Fruit fly (Drosophila melanogaster) whole organism, embryonic: Measurements from ENCODE around the gene Bap60.

Experiments
- ATbp ChIP-seq: fragments of 200-800 bp; sonication (Bioruptor generic); optimal IDR thresholded peaks from 2 replicates; lab custom pipeline; 2017; ENCODE audit warnings: missing biosample characterization, mild to moderate bottlenecking, missing genetic modification characterization, missing genetic modification reagents
- CG10321 ChIP-seq: fragments of 200-800 bp; sonication (Bioruptor generic); IDR thresholded peaks from 2 replicates; pipeline ENCODE4 v1.3.6; 2022; ENCODE audit warnings: missing biosample characterization, missing genetic modification characterization
- CG10959 ChIP-seq: fragments of 200-800 bp; sonication (Bioruptor generic); IDR thresholded peaks from 2 replicates; pipeline ENCODE4 v1.3.6; 2022; ENCODE audit warnings: missing biosample characterization, missing genetic modification characterization
- CG12104 ChIP-seq: fragments of 200-800 bp; sonication (Bioruptor generic); optimal IDR thresholded peaks from 3 replicates; lab custom pipeline; 2016; ENCODE audit warnings: missing biosample characterization, missing genetic modification characterization
- CG12299 ChIP-seq: fragments of 200-800 bp; sonication (Bioruptor generic); optimal IDR thresholded peaks from 2 replicates; lab custom pipeline; 2018; ENCODE audit warnings: missing biosample characterization, mild to moderate bottlenecking, missing genetic modification characterization
- CG12659 ChIP-seq: fragments of 200-800 bp; sonication (Bioruptor generic); optimal IDR thresholded peaks from 3 replicates; lab custom pipeline; 2017; ENCODE audit warnings: mild to moderate bottlenecking, missing biosample characterization, missing genetic modification reagents, missing genetic modification characterization
- CG12769 ChIP-seq: fragments of 200-800 bp; sonication (Bioruptor generic); optimal IDR thresholded peaks from 2 replicates; lab custom pipeline; 2019; ENCODE audit warnings: missing biosample characterization, mild to moderate bottlenecking, missing genetic modification characterization, moderate library complexity
- CG13775 ChIP-seq: fragments of 200-800 bp; sonication (Bioruptor generic); optimal IDR thresholded peaks from 3 replicates; lab custom pipeline; 2017; ENCODE audit warnings: missing biosample characterization, mild to moderate bottlenecking, missing genetic modification characterization
- CG1529 ChIP-seq: fragments of 200-800 bp; sonication (Bioruptor generic); optimal IDR thresholded peaks from 3 replicates; lab custom pipeline; 2018; ENCODE audit warnings: missing biosample characterization, missing genetic modification characterization
- CG1602 ChIP-seq: fragments of 200-800 bp; sonication (Bioruptor generic); optimal IDR thresholded peaks from 3 replicates; lab custom pipeline; 2016; ENCODE audit warnings: missing biosample characterization, missing genetic modification characterization
- CG17186 ChIP-seq: fragments of 200-800 bp; sonication (Bioruptor generic); optimal IDR thresholded peaks from 3 replicates; lab custom pipeline; 2017; ENCODE audit warnings: missing biosample characterization, missing genetic modification reagents, missing genetic modification characterization
- CG17359 ChIP-seq: fragments of 200-800 bp; sonication (Bioruptor generic); optimal IDR thresholded peaks from 3 replicates; lab custom pipeline; 2018; ENCODE audit warnings: missing biosample characterization, mild to moderate bottlenecking, missing genetic modification characterization, moderate library complexity
- CG17568 ChIP-seq: fragments of 200-800 bp; sonication (Bioruptor generic); optimal IDR thresholded peaks from 2 replicates; lab custom pipeline; 2018; ENCODE audit warnings: missing biosample characterization, mild to moderate bottlenecking, missing genetic modification characterization, moderate library complexity
- CG2199 ChIP-seq: fragments of 200-800 bp; sonication (Bioruptor generic); IDR thresholded peaks from 3 replicates; pipeline ENCODE4 v1.3.6; 2022; ENCODE audit warnings: missing biosample characterization, missing genetic modification characterization
- CG2712 ChIP-seq: fragments of 200-800 bp; optimal IDR thresholded peaks from 3 replicates; lab custom pipeline; 2019; ENCODE audit warnings: missing biosample characterization, mild to moderate bottlenecking, missing genetic modification characterization, moderate library complexity
- CG33213 ChIP-seq: fragments of 200-800 bp; sonication (Bioruptor generic); optimal IDR thresholded peaks from 3 replicates; lab custom pipeline; 2016; ENCODE audit warnings: missing biosample characterization, missing genetic modification characterization
- CG3407 ChIP-seq: fragments of 200-800 bp; sonication (Bioruptor generic); optimal IDR thresholded peaks from 2 replicates; lab custom pipeline; 2018; ENCODE audit warnings: missing biosample characterization, mild to moderate bottlenecking, missing genetic modification characterization
- CG3847 ChIP-seq: fragments of 200-800 bp; sonication (Bioruptor generic); IDR thresholded peaks from 2 replicates; pipeline ENCODE4 v1.3.6; 2022; ENCODE audit warnings: missing biosample characterization, missing genetic modification characterization
- CG4328 ChIP-seq: fragments of 200-800 bp; sonication (Bioruptor generic); optimal IDR thresholded peaks from 3 replicates; lab custom pipeline; 2017; ENCODE audit warnings: missing biosample characterization, missing genetic modification reagents, missing genetic modification characterization
- CG4854 ChIP-seq: fragments of 200-800 bp; sonication (Bioruptor generic); optimal IDR thresholded peaks from 2 replicates; lab custom pipeline; 2016; ENCODE audit warnings: missing biosample characterization, missing genetic modification characterization, inconsistent platforms
- CG5245 ChIP-seq: fragments of 200-800 bp; sonication (Bioruptor generic); optimal IDR thresholded peaks from 3 replicates; lab custom pipeline; 2016; ENCODE audit warnings: missing biosample characterization, missing genetic modification characterization
- CG6854 ChIP-seq: fragments of 200-800 bp; sonication (Bioruptor generic); optimal IDR thresholded peaks from 3 replicates; lab custom pipeline; 2017; ENCODE audit warnings: missing biosample characterization, mild to moderate bottlenecking, missing genetic modification characterization
- CG7928 ChIP-seq: fragments of 200-800 bp; sonication (Bioruptor generic); optimal IDR thresholded peaks from 2 replicates; lab custom pipeline; 2017; ENCODE audit warnings: missing biosample characterization, mild to moderate bottlenecking, missing genetic modification characterization
- CG8089 ChIP-seq: fragments of 200-800 bp; sonication (Bioruptor generic); optimal IDR thresholded peaks from 3 replicates; lab custom pipeline; 2016; ENCODE audit warnings: missing biosample characterization, missing genetic modification characterization
- CG9215 ChIP-seq: fragments of 200-800 bp; sonication (Bioruptor generic); IDR thresholded peaks from 2 replicates; pipeline ENCODE4 v1.3.6; 2022; ENCODE audit warnings: missing biosample characterization, missing genetic modification characterization
- Chrac-16 ChIP-seq: fragments of 200-800 bp; sonication (Bioruptor generic); optimal IDR thresholded peaks from 3 replicates; lab custom pipeline; 2016; ENCODE audit warnings: missing biosample characterization, missing genetic modification characterization
- Dfd ChIP-seq, 2 experiments: fragments of >200 bp; optimal IDR thresholded peaks; 2 replicates each; lab custom pipeline; 2017; ENCODE audit warnings: missing biosample characterization in 2 of 2, missing genetic modification characterization in 2 of 2
- Dip2 ChIP-seq: fragments of 200-800 bp; sonication (Bioruptor generic); IDR thresholded peaks from 2 replicates; pipeline ENCODE4 v1.3.6; 2022; ENCODE audit warnings: missing biosample characterization, missing genetic modification characterization
- Doc2 ChIP-seq: fragments of 200-800 bp; sonication (Bioruptor generic); IDR thresholded peaks from 2 replicates; pipeline ENCODE4 v1.3.6; 2022; ENCODE audit warnings: missing biosample characterization, missing genetic modification characterization
- ERR ChIP-seq: fragments of 200-800 bp; sonication (Bioruptor generic); optimal IDR thresholded peaks from 2 replicates; lab custom pipeline; 2016; ENCODE audit warnings: missing biosample characterization, missing genetic modification characterization
- Eip74EF ChIP-seq, 2 experiments: fragments of 200-800 bp in 1 of 2; fragments of >200 bp in 1 of 2; sonication (Bioruptor generic) in 1 of 2; optimal IDR thresholded peaks; 2 replicates each; lab custom pipeline; 2017 to 2019; ENCODE audit warnings: missing biosample characterization in 2 of 2, missing genetic modification characterization in 2 of 2, mild to moderate bottlenecking in 1 of 2, moderate library complexity in 1 of 2
- HLH4C ChIP-seq: fragments of 200-800 bp; sonication (Bioruptor generic); IDR thresholded peaks from 3 replicates; pipeline ENCODE4 v1.3.6; 2022; ENCODE audit warnings: missing biosample characterization, missing genetic modification characterization; ENCODE audit not compliant: partially characterized antibody
- MBD-R2 ChIP-seq: fragments of 200-800 bp; sonication (Bioruptor generic); IDR thresholded peaks from 2 replicates; pipeline ENCODE4 v1.3.6; 2022; ENCODE audit warnings: missing biosample characterization, missing genetic modification characterization
- NC2α ChIP-seq: fragments of 200-800 bp; sonication (Bioruptor generic); optimal IDR thresholded peaks from 2 replicates; lab custom pipeline; 2016; ENCODE audit warnings: missing biosample characterization, missing genetic modification characterization
- Oaz ChIP-seq: fragments of 200-800 bp; sonication (Bioruptor generic); IDR thresholded peaks from 2 replicates; pipeline ENCODE4 v1.3.6; 2022; ENCODE audit warnings: missing biosample characterization, missing genetic modification characterization
- Poxn ChIP-seq: fragments of 200-800 bp; sonication (Bioruptor generic); IDR thresholded peaks from 2 replicates; pipeline ENCODE4 v1.3.6; 2022; ENCODE audit warnings: missing biosample characterization, missing genetic modification characterization
- Rfx ChIP-seq: fragments of 200-800 bp; sonication (Bioruptor generic); IDR thresholded peaks from 2 replicates; pipeline ENCODE4 v1.3.6; 2022; ENCODE audit warnings: missing biosample characterization, missing genetic modification characterization
- Sox102F ChIP-seq: fragments of 200-800 bp; sonication (Bioruptor generic); optimal IDR thresholded peaks from 2 replicates; lab custom pipeline; 2018; ENCODE audit warnings: missing biosample characterization, mild to moderate bottlenecking, missing genetic modification characterization, moderate library complexity
- TFAM ChIP-seq: fragments of 200-800 bp; sonication (Bioruptor generic); optimal IDR thresholded peaks from 2 replicates; lab custom pipeline; 2017; ENCODE audit warnings: missing biosample characterization, missing genetic modification characterization, inconsistent platforms
- ab ChIP-seq: fragments of 200-800 bp; sonication (Bioruptor generic); optimal IDR thresholded peaks from 2 replicates; lab custom pipeline; 2016; ENCODE audit warnings: missing biosample characterization, missing genetic modification characterization
- abd-A ChIP-seq: fragments of 200-800 bp; sonication (Bioruptor generic); optimal IDR thresholded peaks from 3 replicates; lab custom pipeline; 2019; ENCODE audit warnings: missing biosample characterization, mild to moderate bottlenecking, missing genetic modification characterization, moderate library complexity
- ac ChIP-seq: fragments of 200-800 bp; sonication (Bioruptor generic); optimal IDR thresholded peaks from 3 replicates; lab custom pipeline; 2017; ENCODE audit warnings: missing biosample characterization, mild to moderate bottlenecking, missing genetic modification characterization
- bbx ChIP-seq: fragments of 200-800 bp; sonication (Bioruptor generic); IDR thresholded peaks from 2 replicates; pipeline ENCODE4 v1.3.6; 2022; ENCODE audit warnings: missing biosample characterization, missing genetic modification characterization; ENCODE audit not compliant: partially characterized antibody
- cad ChIP-seq: fragments of >200 bp; optimal IDR thresholded peaks from 2 replicates; lab custom pipeline; 2017; ENCODE audit warnings: missing biosample characterization, missing genetic modification characterization
- cg ChIP-seq: fragments of 200-800 bp; sonication (Bioruptor generic); optimal IDR thresholded peaks from 3 replicates; lab custom pipeline; 2019; ENCODE audit warnings: missing biosample characterization, mild to moderate bottlenecking, missing genetic modification characterization, moderate library complexity
- grau ChIP-seq: fragments of 200-800 bp; optimal IDR thresholded peaks from 3 replicates; lab custom pipeline; 2019; ENCODE audit warnings: missing biosample characterization, mild to moderate bottlenecking, missing genetic modification characterization, moderate library complexity
- lilli ChIP-seq: fragments of 200-800 bp; sonication (Bioruptor generic); optimal IDR thresholded peaks from 3 replicates; lab custom pipeline; 2016; ENCODE audit warnings: missing biosample characterization, missing genetic modification characterization
- nerfin-2 ChIP-seq: fragments of 200-800 bp; sonication (Bioruptor generic); IDR thresholded peaks from 2 replicates; pipeline ENCODE4 v1.3.6; 2022; ENCODE audit warnings: missing biosample characterization, missing genetic modification characterization; ENCODE audit not compliant: partially characterized antibody
- pho ChIP-seq: fragments of 200-800 bp; sonication (Bioruptor generic); optimal IDR thresholded peaks from 2 replicates; lab custom pipeline; 2016; ENCODE audit warnings: missing biosample characterization, missing genetic modification characterization
- sqz ChIP-seq: fragments of 200-800 bp; sonication (Bioruptor generic); optimal IDR thresholded peaks from 3 replicates; lab custom pipeline; 2018; ENCODE audit warnings: missing biosample characterization, mild to moderate bottlenecking, missing genetic modification characterization

The Bap60 gene

dm6 chrX:13130175-13130822, 29.0 kb downstream of the Bap60 start (continued):
- TF ChIP-seq CG2199 (GFP tag; lab: Robert Waterston, UW) (no peak), CG1529 (peak; percentile 73), ERR (GFP tag; lab: Kevin White, UChicago) (peak; percentile 29), ac (peak; percentile 42), CG10321 (GFP tag; lab: Robert Waterston, UW) (no peak), HLH4C (no peak), CG17568 (peak; percentile 45), ab (GFP tag; lab: Kevin White, UChicago) (peak; percentile 29), Poxn (no peak), CG33213 (GFP tag; lab: Kevin White, UChicago) (peak; percentile 13), CG4328 (GFP tag; lab: Kevin White, UChicago) (peak; percentile 72), CG1602 (GFP tag; lab: Kevin White, UChicago) (peak; percentile 73), abd-A (tag; lab: Kevin White, UChicago) (no peak), CG17359 (tag; lab: Kevin White, UChicago) (peak; percentile 66), Rfx (peak; percentile 58), CG12299 (tag; lab: Kevin White, UChicago) (no peak), cad (GFP tag; lab: Kevin White, UChicago) (no peak), Sox102F (GFP tag; lab: Kevin White, UChicago) (peak; percentile 63), CG9215 (GFP tag; lab: Robert Waterston, UW) (no peak), CG4854 (peak; percentile 28), CG8089 (GFP tag; lab: Kevin White, UChicago) (peak; percentile 63), CG5245 (GFP tag; lab: Kevin White, UChicago) (peak; percentile 27), CG12769 (tag; lab: Kevin White, UChicago) (peak; percentile 50), CG3407 (GFP tag; lab: Kevin White, UChicago) (peak; percentile 35), cg (GFP tag; lab: Kevin White, UChicago) (no peak), pho (GFP tag; lab: Kevin White, UChicago) (no peak), nerfin-2 (GFP tag; lab: Robert Waterston, UW) (no peak), CG2712 (tag; lab: Kevin White, UChicago) (peak; percentile 77), CG17186 (GFP tag; lab: Kevin White, UChicago) (no peak), MBD-R2 (GFP tag; lab: Robert Waterston, UW) (no peak), bbx (GFP tag; lab: Robert Waterston, UW) (no peak), CG12659 (GFP tag; lab: Kevin White, UChicago) (peak; percentile 78), CG13775 (GFP tag; lab: Kevin White, UChicago) (peak; percentile 59), TFAM (no peak), Chrac-16 (GFP tag; lab: Kevin White, UChicago) (peak; percentile 67), CG12104 (peak; percentile 38), CG3847 (GFP tag; lab: Robert Waterston, UW) (peak; percentile 32; the same call in 1 of the 2 replicates), CG6854 (GFP tag; lab: Kevin White, UChicago) (peak; percentile 64), Eip74EF (GFP tag; optimal IDR thresholded peaks at IDR 0.05; lab: Kevin White, UChicago) (peak in 1 of 2 experiments; percentile 72), ATbp (peak; percentile 54), lilli (GFP tag; lab: Kevin White, UChicago) (peak; percentile 70), grau (tag; lab: Kevin White, UChicago) (peak; percentile 82), Doc2 (no peak), CG10959 (GFP tag; lab: Robert Waterston, UW) (no peak), Dip2 (no peak), Dfd (GFP tag; optimal IDR thresholded peaks at IDR 0.05; lab: Kevin White, UChicago) (no peak), Oaz (no peak), sqz (peak; percentile 59), CG7928 (GFP tag; lab: Kevin White, UChicago) (peak; percentile 9), NC2α (GFP tag; lab: Kevin White, UChicago) (no peak)
